Fruit fly (Drosophila melanogaster) whole organism, embryonic: ENCODE data around the gene TTLL1A.

Source experiments
- Ada2b ChIP-seq: fragments of 200-800 bp; sonication (Bioruptor generic); IDR thresholded peaks from 2 replicates; pipeline ENCODE4 v1.3.6; 2022; ENCODE audit warnings: missing biosample characterization, missing genetic modification characterization
- Atf3 ChIP-seq: fragments of 200-800 bp; sonication (Bioruptor generic); optimal IDR thresholded peaks from 3 replicates; lab custom pipeline; 2016; ENCODE audit warnings: missing biosample characterization, missing genetic modification characterization
- Atf6 ChIP-seq: fragments of 200-800 bp; sonication (Bioruptor generic); IDR thresholded peaks from 2 replicates; pipeline ENCODE4 v1.3.6; 2022; ENCODE audit warnings: missing biosample characterization, missing genetic modification characterization
- Blimp-1 ChIP-seq: fragments of 200-800 bp; sonication (Bioruptor generic); optimal IDR thresholded peaks from 3 replicates; lab custom pipeline; 2018; ENCODE audit warnings: missing biosample characterization, missing genetic modification characterization, mild to moderate bottlenecking, moderate library complexity, missing genetic modification reagents
- CG10321 ChIP-seq: fragments of 200-800 bp; sonication (Bioruptor generic); IDR thresholded peaks from 2 replicates; pipeline ENCODE4 v1.3.6; 2022; ENCODE audit warnings: missing biosample characterization, missing genetic modification characterization
- CG11247 ChIP-seq: fragments of 200-800 bp; sonication (Bioruptor generic); IDR thresholded peaks from 2 replicates; pipeline ENCODE4 v1.3.6; 2022; ENCODE audit warnings: missing biosample characterization, missing genetic modification characterization
- CG11560 ChIP-seq: fragments of 200-800 bp; sonication (Bioruptor generic); IDR thresholded peaks from 3 replicates; pipeline ENCODE4 v1.3.6; 2022; ENCODE audit warnings: missing biosample characterization, missing genetic modification characterization
- CG12104 ChIP-seq: fragments of 200-800 bp; sonication (Bioruptor generic); optimal IDR thresholded peaks from 3 replicates; lab custom pipeline; 2016; ENCODE audit warnings: missing biosample characterization, missing genetic modification characterization
- CG12659 ChIP-seq: fragments of 200-800 bp; sonication (Bioruptor generic); optimal IDR thresholded peaks from 3 replicates; lab custom pipeline; 2017; ENCODE audit warnings: mild to moderate bottlenecking, missing biosample characterization, missing genetic modification reagents, missing genetic modification characterization
- CG14441 ChIP-seq: fragments of 200-800 bp; sonication (Bioruptor generic); IDR thresholded peaks from 2 replicates; pipeline ENCODE4 v1.3.6; 2022; ENCODE audit warnings: missing biosample characterization, missing genetic modification characterization
- CG15269 ChIP-seq: fragments of 200-800 bp; sonication (Bioruptor generic); optimal IDR thresholded peaks from 2 replicates; lab custom pipeline; 2018; ENCODE audit warnings: missing biosample characterization, mild to moderate bottlenecking, missing genetic modification characterization, moderate library complexity
- CG1603 ChIP-seq: fragments of 200-800 bp; sonication (Bioruptor generic); optimal IDR thresholded peaks from 2 replicates; lab custom pipeline; 2019; ENCODE audit warnings: missing biosample characterization, mild to moderate bottlenecking, missing genetic modification characterization, moderate library complexity
- CG31441 ChIP-seq: fragments of 200-800 bp; sonication (Bioruptor generic); IDR thresholded peaks from 2 replicates; pipeline ENCODE4 v1.3.6; 2022; ENCODE audit warnings: missing biosample characterization, missing genetic modification characterization
- CG34224 ChIP-seq: fragments of 200-800 bp; sonication (Bioruptor generic); IDR thresholded peaks from 3 replicates; pipeline ENCODE4 v1.3.6; 2022; ENCODE audit warnings: missing biosample characterization, missing genetic modification characterization; ENCODE audit not compliant: partially characterized antibody
- CG4730 ChIP-seq: fragments of 200-800 bp; sonication (Bioruptor generic); IDR thresholded peaks from 2 replicates; pipeline ENCODE4 v1.3.6; 2022; ENCODE audit warnings: missing biosample characterization, missing genetic modification characterization
- CG6272 ChIP-seq: fragments of 200-800 bp; sonication (Bioruptor generic); IDR thresholded peaks from 2 replicates; pipeline ENCODE4 v1.3.6; 2022; ENCODE audit warnings: missing biosample characterization, missing genetic modification characterization
- CG6683 ChIP-seq: fragments of 200-800 bp; sonication (Bioruptor generic); optimal IDR thresholded peaks from 2 replicates; lab custom pipeline; 2017; ENCODE audit warnings: missing biosample characterization, mild to moderate bottlenecking, missing genetic modification characterization, missing genetic modification reagents
- CG6689 ChIP-seq: fragments of 200-800 bp; sonication (Bioruptor generic); IDR thresholded peaks from 2 replicates; pipeline ENCODE4 v1.3.6; 2022; ENCODE audit warnings: missing biosample characterization, missing genetic modification characterization
- CG7786 ChIP-seq: fragments of 200-800 bp; sonication (Bioruptor generic); optimal IDR thresholded peaks from 2 replicates; lab custom pipeline; 2016; ENCODE audit warnings: missing biosample characterization, missing genetic modification characterization
- Dad ChIP-seq: fragments of 200-800 bp; sonication (Bioruptor generic); optimal IDR thresholded peaks from 3 replicates; lab custom pipeline; 2016; ENCODE audit warnings: missing biosample characterization, missing genetic modification characterization
- Dip2 ChIP-seq: fragments of 200-800 bp; sonication (Bioruptor generic); IDR thresholded peaks from 2 replicates; pipeline ENCODE4 v1.3.6; 2022; ENCODE audit warnings: missing biosample characterization, missing genetic modification characterization
- E2f2 ChIP-seq: fragments of 200-800 bp; sonication (Bioruptor generic); IDR thresholded peaks from 2 replicates; pipeline ENCODE4 v1.3.6; 2022; ENCODE audit warnings: missing biosample characterization, missing genetic modification characterization
- Ets65A ChIP-seq: fragments of 200-800 bp; sonication (Bioruptor generic); peaks from one replicate; lab custom pipeline; 2016; ENCODE audit warnings: missing biosample characterization, missing genetic modification characterization
- Gsc ChIP-seq: fragments of 200-800 bp; sonication (Bioruptor generic); IDR thresholded peaks from 2 replicates; pipeline ENCODE4 v1.3.6; 2022; ENCODE audit warnings: missing biosample characterization, missing genetic modification characterization
- HLH54F ChIP-seq: fragments of 200-800 bp; sonication (Bioruptor generic); optimal IDR thresholded peaks from 3 replicates; lab custom pipeline; 2016; ENCODE audit warnings: missing biosample characterization, missing genetic modification characterization
- Hr3 ChIP-seq: fragments of 200-800 bp; sonication (Bioruptor generic); optimal IDR thresholded peaks from 3 replicates; lab custom pipeline; 2016; ENCODE audit warnings: missing biosample characterization, missing genetic modification characterization
- Mad ChIP-seq: fragments of 200-800 bp; sonication (Bioruptor generic); optimal IDR thresholded peaks from 2 replicates; lab custom pipeline; 2016; ENCODE audit warnings: missing biosample characterization, missing genetic modification characterization
- NFAT ChIP-seq: fragments of 200-800 bp; sonication (Bioruptor generic); IDR thresholded peaks from 2 replicates; pipeline ENCODE4 v1.3.6; 2022; ENCODE audit warnings: missing biosample characterization, missing genetic modification characterization
- PHDP ChIP-seq: fragments of 200-800 bp; sonication (Bioruptor generic); optimal IDR thresholded peaks from 3 replicates; lab custom pipeline; 2018; ENCODE audit warnings: missing biosample characterization, mild to moderate bottlenecking, missing genetic modification characterization, moderate library complexity
- Ptx1 ChIP-seq: fragments of 200-800 bp; sonication (Bioruptor generic); IDR thresholded peaks from 2 replicates; pipeline ENCODE4 v1.3.6; 2022; ENCODE audit warnings: missing biosample characterization, missing genetic modification characterization
- Spps ChIP-seq: fragments of 200-800 bp; sonication (Bioruptor generic); optimal IDR thresholded peaks from 2 replicates; lab custom pipeline; 2018; ENCODE audit warnings: missing biosample characterization, mild to moderate bottlenecking, missing genetic modification characterization
- TFAM ChIP-seq: fragments of 200-800 bp; sonication (Bioruptor generic); optimal IDR thresholded peaks from 2 replicates; lab custom pipeline; 2017; ENCODE audit warnings: missing biosample characterization, missing genetic modification characterization, inconsistent platforms
- YL-1 ChIP-seq: fragments of 200-800 bp; sonication (Bioruptor generic); optimal IDR thresholded peaks from 3 replicates; lab custom pipeline; 2017; ENCODE audit warnings: missing biosample characterization, mild to moderate bottlenecking, missing genetic modification characterization
- ap ChIP-seq: fragments of 200-800 bp; sonication (Bioruptor generic); IDR thresholded peaks from 2 replicates; pipeline ENCODE4 v1.3.6; 2022; ENCODE audit warnings: missing biosample characterization, missing genetic modification characterization
- ase ChIP-seq: fragments of 200-800 bp; sonication (Bioruptor generic); IDR thresholded peaks from 3 replicates; pipeline ENCODE4 v1.3.6; 2022; ENCODE audit warnings: missing biosample characterization, missing genetic modification characterization
- bowl ChIP-seq: fragments of 200-800 bp; sonication (Bioruptor generic); IDR thresholded peaks from 2 replicates; pipeline ENCODE4 v1.3.6; 2022; ENCODE audit warnings: missing biosample characterization, missing genetic modification characterization
- bsh ChIP-seq, 2 experiments: fragments of 200-800 bp; sonication (Bioruptor generic); optimal IDR thresholded peaks; 2 replicates each; lab custom pipeline; 2017 to 2018; ENCODE audit warnings: mild to moderate bottlenecking in 2 of 2, missing biosample characterization in 2 of 2, missing genetic modification characterization in 2 of 2, moderate library complexity in 1 of 2
- chif ChIP-seq, 2 experiments: fragments of 200-800 bp; sonication (Bioruptor generic); optimal IDR thresholded peaks; 3 replicates each; lab custom pipeline; 2016; ENCODE audit warnings: missing biosample characterization in 2 of 2, missing genetic modification characterization in 2 of 2
- dmrt11E ChIP-seq: fragments of 200-800 bp; sonication (Bioruptor generic); optimal IDR thresholded peaks from 3 replicates; lab custom pipeline; 2018; ENCODE audit warnings: missing biosample characterization, mild to moderate bottlenecking, missing genetic modification characterization, moderate library complexity
- en ChIP-seq: fragments of 200-800 bp; sonication (Bioruptor generic); optimal IDR thresholded peaks from 2 replicates; lab custom pipeline; 2016; ENCODE audit warnings: missing biosample characterization, missing genetic modification characterization
- eve ChIP-seq, 2 experiments: fragments of >200 bp; optimal IDR thresholded peaks; 2 replicates each; lab custom pipeline; 2017; ENCODE audit warnings: missing biosample characterization in 2 of 2, missing genetic modification characterization in 2 of 2
- fd102C ChIP-seq: fragments of 200-800 bp; sonication (Bioruptor generic); optimal IDR thresholded peaks from 2 replicates; lab custom pipeline; 2018; ENCODE audit warnings: missing biosample characterization, mild to moderate bottlenecking, missing genetic modification characterization, moderate library complexity
- grn ChIP-seq: fragments of 200-800 bp; sonication (Bioruptor generic); optimal IDR thresholded peaks from 3 replicates; lab custom pipeline; 2017; ENCODE audit warnings: missing biosample characterization, missing genetic modification characterization
- hkb ChIP-seq, 2 experiments: fragments of 200-800 bp in 1 of 2; fragments of >200 bp in 1 of 2; sonication (Bioruptor generic) in 1 of 2; IDR thresholded peaks in 1 of 2; optimal IDR thresholded peaks in 1 of 2; 2 replicates each; pipeline versions ENCODE4 v1.3.6 to Lab custom; 2017 to 2022; ENCODE audit warnings: missing biosample characterization in 1 of 2, missing genetic modification characterization in 1 of 2
- lab ChIP-seq: fragments of 200-800 bp; sonication (Bioruptor generic); optimal IDR thresholded peaks from 3 replicates; lab custom pipeline; 2017; ENCODE audit warnings: missing biosample characterization, missing genetic modification characterization, mild to moderate bottlenecking, moderate library complexity, missing genetic modification reagents
- mld ChIP-seq: fragments of 200-800 bp; sonication (Bioruptor generic); IDR thresholded peaks from 3 replicates; pipeline ENCODE4 v1.3.6; 2022; ENCODE audit warnings: missing biosample characterization, missing genetic modification characterization; ENCODE audit not compliant: partially characterized antibody
- prd ChIP-seq, 3 experiments: fragments of >200 bp in 2 of 3; fragments of 200-800 bp in 1 of 3; sonication (Bioruptor generic) in 1 of 3; optimal IDR thresholded peaks in 2 of 3; IDR thresholded peaks in 1 of 3; 2 replicates in 2 of 3; 3 replicates in 1 of 3; pipeline versions ENCODE4 v1.3.6 to Lab custom; 2017 to 2022; ENCODE audit warnings: missing biosample characterization in 1 of 3, missing genetic modification characterization in 1 of 3
- ssp ChIP-seq: fragments of 200-800 bp; sonication (Bioruptor generic); IDR thresholded peaks from 2 replicates; pipeline ENCODE4 v1.3.6; 2022; ENCODE audit warnings: missing biosample characterization, missing genetic modification characterization
- tio ChIP-seq: fragments of 200-800 bp; sonication (Bioruptor generic); optimal IDR thresholded peaks from 2 replicates; lab custom pipeline; 2017; ENCODE audit warnings: missing biosample characterization, missing genetic modification characterization, inconsistent platforms
- zfh2 ChIP-seq: fragments of 200-800 bp; sonication (Bioruptor generic); optimal IDR thresholded peaks from 2 replicates; lab custom pipeline; 2016; ENCODE audit warnings: missing biosample characterization, missing genetic modification characterization

Gene TTLL1A

dm6 chrX:17178484-17178921 is 23.9 kb downstream of the TTLL1A start (continued):
- TF ChIP-seq bsh (GFP tag; optimal IDR thresholded peaks at IDR 0.05; lab: Kevin White, UChicago) (no peak), mld (no peak), eve (GFP tag; optimal IDR thresholded peaks at IDR 0.05; lab: Kevin White, UChicago) (peak; percentile 57 to 98), Ada2b (peak; percentile 99), Spps (tag; lab: Kevin White, UChicago) (peak; percentile 97), CG31441 (peak; percentile 94), CG7786 (GFP tag; lab: Kevin White, UChicago) (peak; percentile 69), E2f2 (peak; percentile 82), CG14441 (GFP tag; lab: Robert Waterston, UW) (peak; percentile 99), zfh2 (no peak), hkb (optimal IDR thresholded peaks at IDR 0.05; lab: Kevin White, UChicago) (no peak), hkb (GFP tag; IDR thresholded peaks at IDR 0.05; lab: Robert Waterston, UW) (peak; percentile 99), Dad (peak; percentile 96), prd (optimal IDR thresholded peaks at IDR 0.05; lab: Kevin White, UChicago) (no peak), prd (GFP tag; IDR thresholded peaks at IDR 0.05; lab: Robert Waterston, UW) (peak; percentile 99), CG12659 (GFP tag; lab: Kevin White, UChicago) (peak; percentile 39), YL-1 (GFP tag; lab: Kevin White, UChicago) (no peak), Ptx1 (GFP tag; lab: Robert Waterston, UW) (peak; percentile 99), bowl (GFP tag; lab: Robert Waterston, UW) (peak; percentile 99), CG11247 (GFP tag; lab: Robert Waterston, UW) (peak; percentile 98), Gsc (GFP tag; lab: Robert Waterston, UW) (peak; percentile 92), Dip2 (GFP tag; lab: Robert Waterston, UW) (peak; percentile 78), CG6683 (peak; percentile 94), CG15269 (tag; lab: Kevin White, UChicago) (no peak), tio (GFP tag; lab: Kevin White, UChicago) (no peak), en (peak; percentile 77), Atf3 (GFP tag; lab: Kevin White, UChicago) (no peak), CG1603 (tag; lab: Kevin White, UChicago) (peak; percentile 96), Ets65A (GFP tag; lab: Kevin White, UChicago) (peak; percentile 99), chif (GFP tag; optimal IDR thresholded peaks at IDR 0.05; lab: Kevin White, UChicago) (peak in 1 of 2 experiments; percentile 86), CG34224 (no peak), fd102C (GFP tag; lab: Kevin White, UChicago) (peak; percentile 77), ssp (GFP tag; lab: Robert Waterston, UW) (peak; percentile 94), TFAM (GFP tag; lab: Kevin White, UChicago) (peak; percentile 87), CG6689 (GFP tag; lab: Robert Waterston, UW) (peak; percentile 99), Blimp-1 (GFP tag; lab: Kevin White, UChicago) (peak; percentile 97), lab (GFP tag; lab: Kevin White, UChicago) (peak; percentile 98), CG4730 (GFP tag; lab: Robert Waterston, UW) (peak; percentile 99), CG12104 (GFP tag; lab: Kevin White, UChicago) (peak; percentile 94), HLH54F (GFP tag; lab: Kevin White, UChicago) (peak; percentile 70), dmrt11E (tag; lab: Kevin White, UChicago) (no peak), Hr3 (GFP tag; lab: Kevin White, UChicago) (peak; percentile 97), Mad (GFP tag; lab: Kevin White, UChicago) (no peak), NFAT (GFP tag; lab: Robert Waterston, UW) (peak; percentile 96), CG6272 (GFP tag; lab: Robert Waterston, UW) (peak; percentile 99), CG11560 (tag; lab: Robert Waterston, UW) (peak; percentile 91), grn (GFP tag; lab: Kevin White, UChicago) (peak; percentile 88), CG10321 (peak; percentile 66; the same call in 1 of the 2 replicates), PHDP (tag; lab: Kevin White, UChicago) (no peak), ap (peak; percentile 60), ase (GFP tag; lab: Robert Waterston, UW) (peak; percentile 98), Atf6 (GFP tag; lab: Robert Waterston, UW) (peak; percentile 89)
